Worm (Caenorhabditis elegans) whole organism, L4/young adult: ENCODE measurements around the gene apy-1.

Experiments used
- dao-5 ChIP-seq: sonication (generic microtip); optimal IDR thresholded peaks from 2 replicates; lab custom pipeline; 2016; ENCODE audit warnings: missing genotype, missing genetic modification characterization, moderate library complexity, missing compliant biosample characterization
- him-1 ChIP-seq: sonication (generic microtip); optimal IDR thresholded peaks from 2 replicates; lab custom pipeline; 2016; ENCODE audit warnings: missing genotype, missing genetic modification reagents, missing genetic modification characterization, missing compliant biosample characterization

DNA sequence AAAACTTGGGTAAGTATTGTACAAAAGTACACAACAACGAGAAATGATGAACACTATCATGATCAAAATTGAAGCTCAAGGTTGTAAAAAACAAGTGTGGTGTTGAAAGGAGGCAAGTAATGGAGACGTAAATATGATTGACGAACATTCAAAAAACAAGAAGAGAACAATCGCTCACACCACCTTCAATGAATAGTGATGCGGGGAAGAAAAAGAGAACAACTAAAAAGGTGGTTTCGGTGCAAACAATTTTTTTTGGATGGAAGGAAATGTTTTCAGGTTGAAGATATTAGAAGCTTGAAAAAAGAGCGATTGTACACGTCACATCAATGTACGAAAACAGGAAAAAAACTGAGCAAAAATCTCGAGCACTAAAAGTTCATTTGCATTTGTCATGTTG is 44.9 kb upstream of the apy-1 start:
- TF ChIP-seq dao-5 (tag; lab: Kevin White, UChicago) (no peak), him-1 (tag; lab: Kevin White, UChicago) (no peak)
